Worm (Caenorhabditis elegans): Measurements from ENCODE around the gene K09D9.3.

The K09D9.3 gene

DNA sequence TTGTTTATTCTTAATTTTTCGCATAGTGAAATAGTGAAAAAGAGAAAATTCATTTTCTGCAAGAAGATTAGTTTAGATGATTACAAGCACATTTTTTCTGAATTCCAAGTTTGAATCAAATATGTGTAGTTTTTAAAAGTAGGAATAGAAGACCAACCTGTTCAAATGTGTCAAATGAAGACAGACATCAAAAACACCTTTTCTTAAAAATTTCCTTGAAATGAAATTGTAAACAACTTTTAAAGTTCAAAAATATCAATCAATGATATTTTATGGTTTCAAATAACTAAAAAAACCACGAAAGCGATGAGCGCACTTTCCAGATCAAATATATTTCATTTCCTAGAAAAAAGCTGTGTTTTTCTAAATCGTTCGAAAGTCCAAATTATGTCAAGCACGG lies 37.6 kb upstream of the K09D9.3 start, which contains the start of gene nlp-30:
nlp-30 (plus strand) TSS at position 301 of the 400 bp plus-strand sequence.
- no peak for TF ChIP-seq rnt-1 (tag; optimal IDR thresholded peaks at IDR 0.05)
- no peak for TF ChIP-seq hpl-2 (GFP tag; optimal IDR thresholded peaks at IDR 0.05)
- no peak for TF ChIP-seq ceh-82 (tag; optimal IDR thresholded peaks at IDR 0.05)
- TF ChIP-seq lin-14 (GFP tag; optimal IDR thresholded peaks at IDR 0.05) = no peak
- no peak for TF ChIP-seq lir-3 (tag; optimal IDR thresholded peaks at IDR 0.05; ENCODE audit: poor library complexity)
- TF ChIP-seq fos-1 (tag; optimal IDR thresholded peaks at IDR 0.05) = no peak
- no peak for TF ChIP-seq sptf-1 (tag; optimal IDR thresholded peaks at IDR 0.05)
- TF ChIP-seq mdl-1 (tag; optimal IDR thresholded peaks at IDR 0.05) = no peak
- TF ChIP-seq ceh-90 (tag; optimal IDR thresholded peaks at IDR 0.05) = no peak
- no peak for TF ChIP-seq fkh-8 (tag; optimal IDR thresholded peaks at IDR 0.05)
- TF ChIP-seq pqm-1 (tag; optimal IDR thresholded peaks at IDR 0.05) = no peak
- TF ChIP-seq sox-4 (tag; optimal IDR thresholded peaks at IDR 0.05) = no peak
- no peak for TF ChIP-seq fkh-4 (tag; optimal IDR thresholded peaks at IDR 0.05; ENCODE audit: borderline replicate concordance)
- no peak for TF ChIP-seq vab-15 (tag; optimal IDR thresholded peaks at IDR 0.05)

DNA sequence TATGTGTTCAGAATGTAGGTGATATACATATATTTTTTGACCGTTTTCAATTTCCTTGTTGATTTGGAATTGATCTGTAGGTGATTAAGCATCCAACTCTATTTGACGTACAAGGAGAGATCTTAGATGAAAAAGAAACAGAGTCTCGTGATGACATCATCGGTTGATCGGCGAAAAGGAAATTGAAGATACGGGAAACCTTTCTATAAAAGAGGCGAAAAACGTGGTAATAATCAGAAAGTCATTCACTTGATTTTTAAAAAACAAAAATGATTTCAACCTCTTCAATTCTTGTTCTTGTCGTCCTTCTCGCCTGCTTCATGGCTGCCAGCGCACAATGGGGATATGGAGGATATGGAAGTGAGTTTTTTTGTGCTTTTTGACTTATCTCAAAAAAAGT lies 35.1 kb upstream of the K09D9.3 start, which contains the start of gene nlp-29:
nlp-29 (plus strand) TSS at position 248 of the 400 bp plus-strand sequence.
- TF ChIP-seq lin-39 (tag; optimal IDR thresholded peaks at IDR 0.05) = no peak
- TF ChIP-seq lin-14 (GFP tag; optimal IDR thresholded peaks at IDR 0.05) = peak; percentile 46
- no peak for TF ChIP-seq isw-1 (GFP tag; IDR thresholded peaks at IDR 0.05)
- no peak for TF ChIP-seq pqm-1 (tag; optimal IDR thresholded peaks at IDR 0.05)
- TF ChIP-seq nhr-71 (tag; optimal IDR thresholded peaks at IDR 0.05) = peak; percentile 58
- no peak for TF ChIP-seq ceh-90 (tag; optimal IDR thresholded peaks at IDR 0.05)
- no peak for TF ChIP-seq lin-15B (tag; optimal IDR thresholded peaks at IDR 0.05)
- peak; percentile 87 for TF ChIP-seq blmp-1 (tag; optimal IDR thresholded peaks at IDR 0.05)
- TF ChIP-seq mdl-1 (tag; optimal IDR thresholded peaks at IDR 0.05) = peak in 1 of 2 experiments; percentile 9
- TF ChIP-seq fkh-8 (tag; optimal IDR thresholded peaks at IDR 0.05) = no peak
- no peak for TF ChIP-seq ceh-88 (GFP tag; IDR thresholded peaks at IDR 0.05)
- TF ChIP-seq nhr-12 (tag; optimal IDR thresholded peaks at IDR 0.05) = no peak
- 0 out of 2 replicates have a peak, but pooled peaks have one; percentile 24 for TF ChIP-seq grh-1 (GFP tag; IDR thresholded peaks at IDR 0.05)
- TF ChIP-seq C04F5.9 (tag; optimal IDR thresholded peaks at IDR 0.05) = no peak
- peak; percentile 50 for TF ChIP-seq snu-23 (GFP tag; optimal IDR thresholded peaks at IDR 0.05)
- TF ChIP-seq lin-35 (GFP tag; optimal IDR thresholded peaks at IDR 0.05) = peak in 1 of 2 experiments; percentile 15
- peak in 1 of 6 experiments; percentile 56 for TF ChIP-seq elt-3 (tag; optimal IDR thresholded peaks at IDR 0.05)
- peak; percentile 71 for TF ChIP-seq nhr-20 (tag; optimal IDR thresholded peaks at IDR 0.05)
- TF ChIP-seq ztf-4 (tag; optimal IDR thresholded peaks at IDR 0.05) = no peak
- peak; percentile 86 for TF ChIP-seq nhr-85 (tag)
- TF ChIP-seq efl-3 (GFP tag; optimal IDR thresholded peaks at IDR 0.05) = no peak
- no peak for TF ChIP-seq lir-3 (tag; optimal IDR thresholded peaks at IDR 0.05; ENCODE audit: poor library complexity)
- TF ChIP-seq lsy-2 (tag; optimal IDR thresholded peaks at IDR 0.05) = no peak
- TF ChIP-seq fkh-4 (tag; optimal IDR thresholded peaks at IDR 0.05; ENCODE audit: borderline replicate concordance) = no peak
- TF ChIP-seq nhr-47 (tag; optimal IDR thresholded peaks at IDR 0.05) = no peak
- no peak for TF ChIP-seq unc-62 (GFP tag; optimal IDR thresholded peaks at IDR 0.05)

DNA sequence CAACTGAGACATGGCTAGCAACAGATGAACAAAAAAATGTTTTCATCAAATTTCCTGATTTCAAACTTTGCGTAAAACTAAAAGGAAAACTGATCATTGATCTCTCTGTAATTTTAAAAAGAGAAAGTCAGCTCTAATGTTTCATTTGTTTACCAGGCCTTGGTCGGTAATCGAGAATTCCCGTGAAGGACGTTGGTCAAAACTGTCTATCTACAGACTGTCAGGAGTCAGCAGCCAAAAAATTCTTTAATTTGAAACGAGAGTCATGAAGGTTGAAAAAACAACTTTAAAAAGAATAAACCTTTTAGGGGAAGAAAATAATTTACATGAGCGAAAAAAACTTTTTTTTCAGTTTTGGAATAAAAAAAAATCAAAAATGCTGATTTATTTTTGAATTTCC lies 34.2 kb upstream of the K09D9.3 start:
- TF ChIP-seq elt-3 (tag; optimal IDR thresholded peaks at IDR 0.05) = peak in 1 of 6 experiments; percentile 19
- TF ChIP-seq aly-2 (tag; optimal IDR thresholded peaks at IDR 0.05) = no peak
- TF ChIP-seq lin-14 (GFP tag; optimal IDR thresholded peaks at IDR 0.05) = peak; percentile 42
- no peak for TF ChIP-seq efl-1 (optimal IDR thresholded peaks at IDR 0.05)
- peak in 1 of 2 experiments; percentile 23 for TF ChIP-seq efl-1 (GFP tag; optimal IDR thresholded peaks at IDR 0.05 in 1 of 2)
- TF ChIP-seq fkh-4 (tag; optimal IDR thresholded peaks at IDR 0.05; ENCODE audit: borderline replicate concordance) = no peak
- TF ChIP-seq nhr-20 (tag; optimal IDR thresholded peaks at IDR 0.05) = peak; percentile 42
- TF ChIP-seq nhr-237 (tag; optimal IDR thresholded peaks at IDR 0.05) = no peak
- TF ChIP-seq blmp-1 (tag; optimal IDR thresholded peaks at IDR 0.05) = peak; percentile 77
- peak; percentile 88 for TF ChIP-seq nhr-85 (tag)
- TF ChIP-seq nhr-71 (tag; optimal IDR thresholded peaks at IDR 0.05) = peak; percentile 20

All from whole organism, L1 larva.